Worm (Caenorhabditis elegans) whole organism, mixed stage, embryonic: ENCODE measurements around the gene gid-8.

Experiments
- ceh-83 ChIP-seq: fragments of 200-800 bp; sonication (Bioruptor generic); optimal IDR thresholded peaks from 2 replicates; lab custom pipeline; 2018; ENCODE audit warnings: mild to moderate bottlenecking, missing genetic modification characterization, missing compliant biosample characterization
- ces-1 ChIP-seq: fragments of 150-350 bp; optimal IDR thresholded peaks from 2 replicates; lab custom pipeline; 2014; ENCODE audit warnings: missing biosample characterization, missing genetic modification reagents, missing genetic modification characterization
- elt-1 ChIP-seq: sonication (generic microtip); optimal IDR thresholded peaks from 2 replicates; lab custom pipeline; 2017; ENCODE audit warnings: missing genetic modification characterization, mild to moderate bottlenecking, missing compliant biosample characterization, antibody characterized with exemption, moderate library complexity, borderline replicate concordance; ENCODE audit not compliant: insufficient read depth
- elt-3 ChIP-seq: fragments of 150-350 bp; optimal IDR thresholded peaks from 2 replicates; lab custom pipeline; 2014; ENCODE audit warnings: missing biosample characterization, missing genetic modification characterization
- nhr-237 ChIP-seq: fragments of 150-350 bp; optimal IDR thresholded peaks from 2 replicates; lab custom pipeline; 2014; ENCODE audit warnings: missing biosample characterization, missing genetic modification characterization
- sptf-1 ChIP-seq: sonication (generic microtip); optimal IDR thresholded peaks from 2 replicates; lab custom pipeline; 2017; ENCODE audit warnings: mild to moderate bottlenecking, missing genetic modification characterization, moderate library complexity, missing compliant biosample characterization
- unc-120 ChIP-seq: sonication (generic microtip); optimal IDR thresholded peaks from 2 replicates; lab custom pipeline; 2017; ENCODE audit warnings: missing genetic modification characterization, missing compliant biosample characterization; ENCODE audit not compliant: poor library complexity, severe bottlenecking
- unc-39 ChIP-seq: fragments of 150-350 bp; optimal IDR thresholded peaks from 2 replicates; lab custom pipeline; 2014; ENCODE audit warnings: missing biosample characterization, missing genetic modification characterization

ce11 chrV:1450160-1450559 is 17.4 kb upstream of the gid-8 start, which contains the start of gene cnc-2:
- no peak for TF ChIP-seq elt-1 (tag; lab: Kevin White, UChicago)
- no peak for TF ChIP-seq unc-39 (tag; lab: Kevin White, UChicago)
- no peak for TF ChIP-seq elt-3 (tag; lab: Kevin White, UChicago)
- TF ChIP-seq ces-1 (GFP tag; lab: Kevin White, UChicago), result no peak
- TF ChIP-seq unc-120, result no peak
- TF ChIP-seq nhr-237 (tag; lab: Kevin White, UChicago), result no peak
- TF ChIP-seq ceh-83 (GFP tag; lab: Kevin White, UChicago), result no peak
- TF ChIP-seq sptf-1 (tag; lab: Kevin White, UChicago), result no peak
